Worm (Caenorhabditis elegans) whole organism, early embryonic: ENCODE data around the gene C27D6.3.

ENCODE experiments used
- ama-1 ChIP-seq: fragments of 150-350 bp; optimal IDR thresholded peaks from 2 replicates; lab custom pipeline; 2014
- flt-1 ChIP-seq: fragments of 200-800 bp; sonication (Bioruptor generic); IDR thresholded peaks from 2 replicates; pipeline ENCODE4 v1.3.6; 2022; ENCODE audit warnings: missing genetic modification characterization, missing compliant biosample characterization
- hmg-4 ChIP-seq: fragments of 200-800 bp; sonication (Bioruptor generic); optimal IDR thresholded peaks from 2 replicates; lab custom pipeline; 2018; ENCODE audit warnings: mild to moderate bottlenecking, missing genetic modification characterization, missing compliant biosample characterization
- hnd-1 ChIP-seq: sonication (generic microtip); optimal IDR thresholded peaks from 2 replicates; lab custom pipeline; 2016; ENCODE audit warnings: missing genetic modification characterization, missing compliant biosample characterization
- pes-1 ChIP-seq: fragments of 200-800 bp; sonication (Bioruptor generic); IDR thresholded peaks from 2 replicates; pipeline ENCODE4 v1.3.6; 2022; ENCODE audit warnings: missing genetic modification reagents, missing genetic modification characterization, missing compliant biosample characterization
- tbx-37 ChIP-seq: fragments of 200-800 bp; sonication (Bioruptor generic); conservative IDR thresholded peaks from 2 replicates; pipeline ENCODE4 v1.3.6; 2022; ENCODE audit warnings: missing genetic modification reagents, missing genetic modification characterization, missing compliant biosample characterization

ce11 chrII:5170932-5171331 lies 3.3 kb downstream of the C27D6.3 start, which contains the start of gene srb-1:
- TF ChIP-seq pes-1 (GFP tag; lab: Robert Waterston, UW) (no peak), tbx-37 (GFP tag; lab: Robert Waterston, UW) (no peak), ama-1 (lab: Kevin White, UChicago) (no peak), hmg-4 (no peak), hnd-1 (tag; lab: Kevin White, UChicago) (no peak), flt-1 (no peak)
